Fruit fly (Drosophila melanogaster): ENCODE data around the gene Mst84B.
A peak's percentile ranks its signal among the peaks of the same experiment; 100 is the strongest.

Mst84B gene

dm6 chr3R:7075712-7076183 is 13.8 kb downstream of the Mst84B start (continued):
- TF ChIP-seq btn (GFP tag; optimal IDR thresholded peaks at IDR 0.05): peak; percentile 76
- no peak for TF ChIP-seq pita (GFP tag; optimal IDR thresholded peaks at IDR 0.05)
- no peak for TF ChIP-seq prd (optimal IDR thresholded peaks at IDR 0.05)
- TF ChIP-seq prd (GFP tag; IDR thresholded peaks at IDR 0.05): no peak
- peak; percentile 87 for TF ChIP-seq CG8089 (GFP tag; optimal IDR thresholded peaks at IDR 0.05)
- peak; percentile 83 for TF ChIP-seq gsb-n (tag; optimal IDR thresholded peaks at IDR 0.05)
- peak; percentile 90 for TF ChIP-seq zen (tag; optimal IDR thresholded peaks at IDR 0.05)
- peak; percentile 88 for TF ChIP-seq CG13424 (tag; optimal IDR thresholded peaks at IDR 0.05)
- TF ChIP-seq D19B (GFP tag; optimal IDR thresholded peaks at IDR 0.05): peak; percentile 75
- TF ChIP-seq gt (GFP tag; IDR thresholded peaks at IDR 0.05): no peak
- peak; percentile 85 for TF ChIP-seq Abd-B (GFP tag; optimal IDR thresholded peaks at IDR 0.05)
- peak; percentile 79 for TF ChIP-seq Bdp1 (GFP tag; optimal IDR thresholded peaks at IDR 0.05)
- TF ChIP-seq Bteb2 (GFP tag; optimal IDR thresholded peaks at IDR 0.05): peak; percentile 85
- TF ChIP-seq p53 (GFP tag; optimal IDR thresholded peaks at IDR 0.05): peak; percentile 47
- peak; percentile 73 for TF ChIP-seq CG6272 (GFP tag; IDR thresholded peaks at IDR 0.05)
- TF ChIP-seq CG5180 (GFP tag; optimal IDR thresholded peaks at IDR 0.05): peak; percentile 71
- TF ChIP-seq sd (tag; optimal IDR thresholded peaks at IDR 0.05): peak; percentile 50
- peak; percentile 84 for TF ChIP-seq Antp (GFP tag; optimal IDR thresholded peaks at IDR 0.05)
- no peak for TF ChIP-seq CG4730 (GFP tag; IDR thresholded peaks at IDR 0.05)
- TF ChIP-seq CG6813 (GFP tag; optimal IDR thresholded peaks at IDR 0.05): peak; percentile 87
- peak; percentile 91 for TF ChIP-seq gem (tag; optimal IDR thresholded peaks at IDR 0.05)
- TF ChIP-seq CG2712 (tag; optimal IDR thresholded peaks at IDR 0.05): peak; percentile 92
- TF ChIP-seq Max (GFP tag; optimal IDR thresholded peaks at IDR 0.05): peak; percentile 86
- peak in 1 of 2 experiments; percentile 15 for TF ChIP-seq insv (GFP tag; optimal IDR thresholded peaks at IDR 0.05)
- peak; percentile 83 for TF ChIP-seq CG9876 (GFP tag; optimal IDR thresholded peaks at IDR 0.05)
- peak; percentile 87 for TF ChIP-seq CG16863 (GFP tag; optimal IDR thresholded peaks at IDR 0.05)
- peak; percentile 89 for TF ChIP-seq CHES-1-like (GFP tag; optimal IDR thresholded peaks at IDR 0.05)
- TF ChIP-seq CG1529 (GFP tag; optimal IDR thresholded peaks at IDR 0.05): peak; percentile 66
- TF ChIP-seq CG6654 (GFP tag; optimal IDR thresholded peaks at IDR 0.05): peak; percentile 73
- peak; percentile 0 for TF ChIP-seq abd-A (tag; optimal IDR thresholded peaks at IDR 0.05)
- no peak for TF ChIP-seq dan (GFP tag; IDR thresholded peaks at IDR 0.05)
- TF ChIP-seq NC2β (GFP tag; optimal IDR thresholded peaks at IDR 0.05): peak; percentile 86
- peak; percentile 91 for TF ChIP-seq CG5245 (GFP tag; optimal IDR thresholded peaks at IDR 0.05)
- TF ChIP-seq CG11723 (GFP tag; optimal IDR thresholded peaks at IDR 0.05): peak; percentile 85
- TF ChIP-seq CG13894 (tag; optimal IDR thresholded peaks at IDR 0.05): peak; percentile 87
- TF ChIP-seq Xbp1 (GFP tag; optimal IDR thresholded peaks at IDR 0.05): peak; percentile 92
- peak; percentile 34 for TF ChIP-seq CG15073 (GFP tag; optimal IDR thresholded peaks at IDR 0.05)
- no peak for TF ChIP-seq otp (GFP tag; IDR thresholded peaks at IDR 0.05)
- no peak for TF ChIP-seq Ravus (GFP tag; IDR thresholded peaks at IDR 0.05)
- peak; percentile 80 for TF ChIP-seq CG4854 (GFP tag; optimal IDR thresholded peaks at IDR 0.05)
- peak; percentile 54 for TF ChIP-seq trh (GFP tag; optimal IDR thresholded peaks at IDR 0.05)
- TF ChIP-seq CG18764 (GFP tag; optimal IDR thresholded peaks at IDR 0.05): peak; percentile 81
- peak; percentile 76 for TF ChIP-seq vfl (GFP tag; optimal IDR thresholded peaks at IDR 0.05)
- TF ChIP-seq chn (GFP tag; optimal IDR thresholded peaks at IDR 0.05): peak; percentile 88
- TF ChIP-seq emc (GFP tag; optimal IDR thresholded peaks at IDR 0.05): peak; percentile 75
- peak; percentile 38 for TF ChIP-seq fd102C (GFP tag; optimal IDR thresholded peaks at IDR 0.05)
- peak; percentile 79 for TF ChIP-seq Side (GFP tag; optimal IDR thresholded peaks at IDR 0.05)
- no peak for TF ChIP-seq ssp (GFP tag; IDR thresholded peaks at IDR 0.05)
- peak; percentile 80 for TF ChIP-seq CG10543 (GFP tag; optimal IDR thresholded peaks at IDR 0.05)
- TF ChIP-seq CG13296 (GFP tag; optimal IDR thresholded peaks at IDR 0.05): peak; percentile 88
- peak; percentile 91 for TF ChIP-seq CG8924 (tag; optimal IDR thresholded peaks at IDR 0.05)

Data from whole organism, embryonic.